Fruit fly (Drosophila melanogaster) Kc167 (cell line): ENCODE measurements around the gene RfC3.

Source experiments
- Myc ChIP-seq: fragments of >200 bp; optimal IDR thresholded peaks from 2 replicates; lab custom pipeline; 2017; ENCODE audit warnings: missing external identifiers
- Sin3A ChIP-seq: fragments of >200 bp; optimal IDR thresholded peaks from 2 replicates; lab custom pipeline; 2018; ENCODE audit warnings: missing external identifiers
- h ChIP-seq: fragments of >200 bp; optimal IDR thresholded peaks from 3 replicates; lab custom pipeline; 2018; ENCODE audit warnings: missing external identifiers
- insv ChIP-seq: fragments of >200 bp; optimal IDR thresholded peaks from 3 replicates; lab custom pipeline; 2018; ENCODE audit warnings: missing external identifiers
- psq ChIP-seq: fragments of >200 bp; optimal IDR thresholded peaks from 2 replicates; lab custom pipeline; 2017; ENCODE audit warnings: missing external identifiers
- ttk ChIP-seq: sonication (Bioruptor generic); optimal IDR thresholded peaks from 2 replicates; lab custom pipeline; 2017; ENCODE audit warnings: missing external identifiers

The RfC3 gene

DNA sequence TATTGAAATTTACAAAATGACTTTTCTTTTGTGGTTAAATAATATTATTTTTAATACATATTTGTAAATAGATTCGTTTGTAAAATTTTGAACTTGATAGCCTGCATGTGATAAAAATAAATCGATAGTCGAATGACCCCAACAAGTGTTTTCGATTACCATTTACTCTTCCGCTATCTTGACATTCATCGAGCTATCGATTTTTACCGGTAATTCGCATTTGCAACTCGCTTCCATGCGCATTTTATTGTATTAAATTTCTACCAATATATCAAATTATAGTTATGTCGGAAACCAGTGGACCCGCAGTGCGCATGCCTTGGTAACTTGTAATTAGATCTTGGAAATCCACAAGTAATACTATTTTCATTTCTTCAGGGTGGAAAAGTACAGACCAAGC, at the start of gene RfC3:
TSS of gene RfC3 (plus strand) at position 210 of the 400 bp plus-strand sequence.
- no peak for TF ChIP-seq h (lab: Kevin White, UChicago)
- TF ChIP-seq Sin3A, result no peak
- no peak for TF ChIP-seq ttk
- no peak for TF ChIP-seq psq (lab: Kevin White, UChicago)
- TF ChIP-seq Myc, result no peak
- TF ChIP-seq insv, result no peak

dm6 chr2L:10372297-10372696, 46.7 kb upstream of the RfC3 start:
- no peak for TF ChIP-seq ttk
- no peak for TF ChIP-seq h (lab: Kevin White, UChicago)
- no peak for TF ChIP-seq psq (lab: Kevin White, UChicago)
- TF ChIP-seq Myc, result no peak
- TF ChIP-seq insv, result no peak
- no peak for TF ChIP-seq Sin3A

DNA sequence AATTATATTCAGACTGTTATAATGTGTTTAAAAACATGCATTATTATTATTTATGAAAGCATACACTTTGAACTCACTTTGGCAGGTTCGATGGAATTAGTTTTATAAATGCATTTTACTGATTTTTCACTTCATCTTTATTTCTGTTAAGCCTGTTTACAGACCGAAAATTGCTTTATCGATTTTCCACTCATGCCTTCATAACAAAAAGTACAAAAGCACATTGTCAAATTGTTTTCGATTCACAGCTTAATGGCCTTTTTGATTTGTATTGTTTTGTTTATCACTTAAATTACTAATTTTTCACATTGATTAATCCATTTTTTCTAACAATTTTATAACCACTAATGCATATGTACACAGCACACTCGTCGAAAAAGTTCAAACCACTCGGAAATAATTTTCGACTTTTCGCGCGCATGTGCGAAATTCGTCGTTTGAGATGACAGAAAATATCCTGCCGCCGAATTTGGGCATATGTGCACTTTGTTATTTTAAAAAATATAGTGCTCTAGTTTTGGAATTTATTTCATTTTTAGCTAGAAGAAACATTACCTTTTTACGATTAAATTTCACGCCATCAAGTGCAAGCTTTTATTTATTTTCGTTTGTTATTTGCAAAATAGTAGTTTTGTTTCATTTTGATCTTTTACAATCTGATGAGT, 45.3 kb upstream of the RfC3 start, which contains the start of gene rho-5:
TSS of gene rho-5 (minus strand) at position 296 of the 665 bp plus-strand sequence.
- TF ChIP-seq h (lab: Kevin White, UChicago), result no peak
- TF ChIP-seq insv, result no peak
- no peak for TF ChIP-seq Sin3A
- TF ChIP-seq Myc, result no peak
- no peak for TF ChIP-seq ttk
- no peak for TF ChIP-seq psq (lab: Kevin White, UChicago)

DNA sequence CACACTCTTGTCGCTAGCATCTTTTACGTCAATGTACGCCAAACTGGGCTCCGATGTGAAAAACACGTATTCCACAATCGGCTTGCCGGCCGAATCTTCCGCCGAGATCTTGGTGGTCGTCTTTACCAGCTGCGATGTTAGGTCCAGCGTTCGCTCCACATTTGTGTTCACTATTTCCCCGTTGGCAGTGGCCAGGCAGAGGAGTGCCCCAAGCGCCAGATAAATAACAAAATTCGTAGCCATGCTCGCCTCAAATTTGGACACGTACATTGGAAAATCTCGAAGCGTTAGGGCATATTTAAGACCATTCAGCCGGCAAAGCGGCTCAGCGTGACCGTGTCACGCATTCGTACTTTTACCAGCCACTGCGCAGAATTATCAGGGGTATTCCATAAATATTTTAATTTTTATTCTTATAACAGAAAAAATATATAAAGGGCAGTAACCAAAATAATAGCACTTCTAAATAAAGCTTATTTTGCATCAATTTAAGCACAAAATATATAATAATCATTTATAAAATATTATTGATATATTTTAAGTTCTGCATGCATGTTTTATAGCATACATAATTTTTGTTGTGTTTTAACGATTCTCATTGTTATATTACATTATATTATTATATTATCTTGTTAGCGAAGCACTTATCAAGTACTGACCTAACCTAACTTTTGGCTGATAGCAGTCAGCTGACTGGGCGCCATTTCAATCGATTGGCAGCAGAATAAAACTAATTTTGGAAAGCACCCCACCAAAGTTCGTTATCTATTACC, 43.3 kb upstream of the RfC3 start, which contains the start of the genes CG33303 and dpr19:
TSS of gene CG33303 (minus strand) at position 294 of the 773 bp plus-strand sequence.
TSS of gene dpr19 (plus strand) at position 705 of the 773 bp plus-strand sequence.
- TF ChIP-seq h (lab: Kevin White, UChicago) (no peak), ttk (no peak), Sin3A (no peak), Myc (no peak), psq (lab: Kevin White, UChicago) (no peak)

dm6 chr2L:10376276-10376675, 42.7 kb upstream of the RfC3 start:
- no peak for TF ChIP-seq ttk
- TF ChIP-seq Sin3A, result no peak
- TF ChIP-seq Myc, result no peak
- TF ChIP-seq insv, result no peak
- no peak for TF ChIP-seq h (lab: Kevin White, UChicago)
- no peak for TF ChIP-seq psq (lab: Kevin White, UChicago)

dm6 chr2L:10378631-10379030, 40.4 kb upstream of the RfC3 start:
- no peak for TF ChIP-seq h (lab: Kevin White, UChicago)
- TF ChIP-seq insv, result no peak
- no peak for TF ChIP-seq psq (lab: Kevin White, UChicago)
- no peak for TF ChIP-seq ttk
- TF ChIP-seq Sin3A, result no peak
- no peak for TF ChIP-seq Myc

- no peak for TF ChIP-seq h (lab: Kevin White, UChicago)
- TF ChIP-seq insv, result no peak
- TF ChIP-seq Myc, result no peak
- TF ChIP-seq ttk, result no peak
- no peak for TF ChIP-seq Sin3A
- TF ChIP-seq psq (lab: Kevin White, UChicago), result no peak
Observed at dm6 chr2L:10379865-10380264, 39.1 kb upstream of the RfC3 start, which contains the start of gene gny. gny (plus strand) TSS chr2L:10380103.

DNA sequence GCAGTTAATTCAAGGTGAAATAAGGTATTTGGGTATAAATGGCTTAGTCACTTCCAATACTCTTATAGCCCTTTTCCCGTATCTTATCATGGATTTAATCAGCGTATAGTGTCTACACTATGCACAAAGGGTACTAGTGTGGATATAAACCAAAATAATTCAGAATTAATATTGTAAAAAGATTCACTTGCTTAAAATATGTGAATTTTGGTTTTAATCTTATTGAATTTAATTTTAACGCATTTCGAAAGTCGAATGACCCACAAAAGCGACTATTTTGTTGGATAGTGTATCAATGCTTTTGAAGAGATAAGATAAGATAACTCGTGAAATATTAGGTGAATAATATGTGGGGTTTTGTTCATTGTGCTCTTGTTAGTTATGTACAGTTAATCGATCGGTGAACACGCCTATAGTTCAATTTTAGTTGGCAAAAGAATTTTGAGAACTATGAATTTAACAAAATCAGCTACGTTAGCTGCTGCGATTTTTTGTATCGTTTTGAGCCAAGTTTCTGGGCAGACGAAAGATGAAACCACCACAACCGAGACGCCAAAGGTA, 37.0 kb upstream of the RfC3 start, which contains the start of gene CG5096:
TSS of gene CG5096 (plus strand) at position 374 of the 561 bp plus-strand sequence.
- TF ChIP-seq Sin3A (no peak), psq (lab: Kevin White, UChicago) (no peak), Myc (no peak), ttk (no peak), insv (no peak), h (lab: Kevin White, UChicago) (no peak)

dm6 chr2L:10386208-10386805, 32.7 kb upstream of the RfC3 start, which contains the start of the genes Cdk1 and mRpS7:
Cdk1 (minus strand) TSS chr2L:10386262.
mRpS7 (plus strand) TSS chr2L:10386662.
- TF ChIP-seq Myc (no peak), h (lab: Kevin White, UChicago) (no peak), psq (lab: Kevin White, UChicago) (no peak), Sin3A (no peak), insv (no peak), ttk (no peak)

- no peak for TF ChIP-seq Sin3A
- TF ChIP-seq Myc, result no peak
- no peak for TF ChIP-seq h (lab: Kevin White, UChicago)
- no peak for TF ChIP-seq insv
- TF ChIP-seq psq (lab: Kevin White, UChicago), result no peak
- no peak for TF ChIP-seq ttk
Observed at dm6 chr2L:10386824-10387223, 32.2 kb upstream of the RfC3 start.

DNA sequence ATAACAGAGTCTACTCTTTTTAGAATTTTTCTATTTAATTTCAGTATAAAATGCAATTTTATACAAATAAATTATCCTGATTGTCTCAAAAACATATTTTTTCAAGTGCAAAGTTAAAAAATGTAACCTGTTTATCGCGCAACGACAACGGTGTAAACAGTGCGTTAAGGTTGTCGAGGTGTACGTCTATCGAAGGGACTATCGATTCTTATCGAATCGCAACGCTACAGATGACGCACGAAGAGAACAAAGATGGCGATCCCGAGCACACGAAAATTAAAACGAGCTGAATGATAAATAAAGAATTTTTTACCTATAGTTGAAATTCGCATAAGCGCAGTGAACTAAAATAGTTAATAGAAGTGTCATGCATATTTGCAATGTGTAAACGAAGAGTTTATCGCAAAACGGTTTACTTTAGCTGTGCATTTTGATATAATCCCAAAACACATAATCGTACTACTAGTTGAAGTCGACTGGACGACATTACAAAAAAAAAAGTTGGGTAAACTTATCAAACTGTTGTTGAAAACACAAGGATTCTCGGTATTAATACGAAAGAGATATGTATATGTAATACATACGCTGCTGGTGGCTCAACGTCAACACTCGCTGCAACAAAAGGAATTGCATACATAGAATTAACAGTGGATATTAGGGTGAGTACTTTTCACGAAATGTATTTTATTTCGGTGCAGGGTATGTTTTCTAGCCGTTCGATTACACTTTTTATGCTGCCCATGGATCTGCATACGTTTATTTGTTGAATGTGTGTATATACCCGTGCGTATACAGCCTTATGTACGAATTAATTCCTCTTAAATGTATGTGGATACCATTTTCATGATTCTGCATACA, 30.9 kb upstream of the RfC3 start, which contains the start of gene da:
TSS of gene da (plus strand) at position 237 of the 858 bp plus-strand sequence.
- TF ChIP-seq Sin3A (no peak), insv (no peak), Myc (no peak), psq (lab: Kevin White, UChicago) (no peak), h (lab: Kevin White, UChicago) (no peak), ttk (no peak)
